Worm (Caenorhabditis elegans) whole organism, L3 larva: Measurements from ENCODE around the gene Y37A1B.7.
A peak's percentile ranks its signal among the peaks of the same experiment; 100 is the strongest.

Experiments used
- R02D3.7 ChIP-seq: fragments of 150-350 bp; optimal IDR thresholded peaks from 2 replicates; lab custom pipeline; 2014; ENCODE audit warnings: missing biosample characterization, missing genetic modification characterization
- ZK546.5 ChIP-seq: sonication (generic microtip); optimal IDR thresholded peaks from 2 replicates; lab custom pipeline; 2017; ENCODE audit warnings: missing biosample characterization, missing genetic modification characterization
- aly-2 ChIP-seq: fragments of 150-350 bp; optimal IDR thresholded peaks from 2 replicates; lab custom pipeline; 2014; ENCODE audit warnings: missing biosample characterization, missing genetic modification characterization
- ceh-16 ChIP-seq: sonication (generic microtip); optimal IDR thresholded peaks from 2 replicates; lab custom pipeline; 2017; ENCODE audit warnings: missing biosample characterization, missing genetic modification characterization
- egl-5 ChIP-seq: fragments of 150-350 bp; optimal IDR thresholded peaks from 2 replicates; lab custom pipeline; 2017; ENCODE audit warnings: missing biosample characterization, missing genetic modification reagents, missing genetic modification characterization, inconsistent platforms
- elt-2 ChIP-seq: sonication (generic microtip); optimal IDR thresholded peaks from 2 replicates; lab custom pipeline; 2016; ENCODE audit warnings: missing genetic modification reagents, mild to moderate bottlenecking, missing genetic modification characterization, missing compliant biosample characterization
- elt-3 ChIP-seq, 3 experiments: fragments of 150-350 bp in 1 of 3; sonication (generic microtip) in 2 of 3; optimal IDR thresholded peaks; 2 replicates in 2 of 3; 4 replicates in 1 of 3; lab custom pipeline; 2014 to 2017; ENCODE audit warnings: missing biosample characterization in 3 of 3, missing genetic modification characterization in 3 of 3
- fkh-10 ChIP-seq: sonication (generic microtip); optimal IDR thresholded peaks from 2 replicates; lab custom pipeline; 2017; ENCODE audit warnings: missing biosample characterization, missing genetic modification reagents, missing genetic modification characterization
- fkh-2 ChIP-seq: fragments of 150-350 bp; optimal IDR thresholded peaks from 2 replicates; lab custom pipeline; 2014; ENCODE audit warnings: missing biosample characterization, missing genetic modification reagents, missing genetic modification characterization
- lin-15B ChIP-seq: fragments of 150-350 bp; optimal IDR thresholded peaks from 2 replicates; lab custom pipeline; 2014; ENCODE audit warnings: missing biosample characterization, missing genetic modification characterization
- nfya-1 ChIP-seq: sonication (generic microtip); optimal IDR thresholded peaks from 2 replicates; lab custom pipeline; 2017; ENCODE audit warnings: missing genetic modification characterization, mild to moderate bottlenecking, missing compliant biosample characterization, antibody characterized with exemption, moderate library complexity; ENCODE audit not compliant: insufficient read depth
- nhr-11 ChIP-seq: fragments of 150-350 bp; optimal IDR thresholded peaks from 2 replicates; lab custom pipeline; 2014; ENCODE audit warnings: missing biosample characterization, missing genetic modification characterization
- nhr-43 ChIP-seq: sonication (generic microtip); optimal IDR thresholded peaks from 2 replicates; lab custom pipeline; 2016; ENCODE audit warnings: mild to moderate bottlenecking, missing genetic modification characterization, missing compliant biosample characterization; ENCODE audit not compliant: poor library complexity, severe bottlenecking
- nhr-77 ChIP-seq: fragments of 150-350 bp; optimal IDR thresholded peaks from 2 replicates; lab custom pipeline; 2014; ENCODE audit warnings: missing biosample characterization, missing genetic modification characterization
- pha-4 ChIP-seq: fragments of 150-350 bp; optimal IDR thresholded peaks from 2 replicates; lab custom pipeline; 2014; ENCODE audit warnings: missing biosample characterization, missing genetic modification reagents, missing genetic modification characterization
- unc-62 ChIP-seq: fragments of 150-350 bp; sonication (generic microtip); optimal IDR thresholded peaks from 4 replicates; lab custom pipeline; 2014; ENCODE audit warnings: missing biosample characterization, missing genetic modification reagents, missing genetic modification characterization
- zag-1 ChIP-seq: fragments of 150-350 bp; optimal IDR thresholded peaks from 2 replicates; lab custom pipeline; 2014; ENCODE audit warnings: missing biosample characterization, missing genetic modification characterization
- ztf-11 ChIP-seq: fragments of 150-350 bp; optimal IDR thresholded peaks from 2 replicates; lab custom pipeline; 2014; ENCODE audit warnings: missing biosample characterization, missing genetic modification characterization
- ztf-4 ChIP-seq: fragments of 150-350 bp; optimal IDR thresholded peaks from 2 replicates; lab custom pipeline; 2014; ENCODE audit warnings: missing biosample characterization, missing genetic modification characterization

The Y37A1B.7 gene

DNA sequence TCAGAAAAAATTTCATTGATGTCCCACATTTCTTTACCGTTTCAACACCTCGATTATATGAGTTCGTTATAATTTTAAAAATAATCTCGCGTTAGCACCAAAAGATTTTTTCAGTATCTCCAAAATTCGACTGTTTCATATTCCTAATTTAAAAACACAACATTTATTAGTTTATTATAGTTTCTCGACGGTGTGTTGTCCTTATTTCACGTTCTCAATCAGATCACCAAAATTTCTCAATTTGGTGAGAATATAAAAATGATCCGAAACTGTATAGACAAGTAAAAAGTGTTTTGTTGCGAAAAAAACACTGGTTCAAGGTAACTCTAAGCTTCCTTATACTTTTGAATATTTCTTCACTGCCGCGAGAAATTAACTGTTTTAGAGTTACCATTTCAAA is 34.9 kb downstream of the Y37A1B.7 start:
- TF ChIP-seq pha-4 (no peak), elt-2 (no peak), elt-3 (tag; optimal IDR thresholded peaks at IDR 0.05; lab: Kevin White, UChicago) (no peak), ZK546.5 (tag; lab: Kevin White, UChicago) (no peak), aly-2 (no peak), nhr-43 (tag; lab: Kevin White, UChicago) (no peak), egl-5 (tag; lab: Kevin White, UChicago) (no peak), nfya-1 (tag; lab: Kevin White, UChicago) (no peak), zag-1 (tag; lab: Kevin White, UChicago) (no peak), unc-62 (no peak), fkh-2 (tag; lab: Kevin White, UChicago) (no peak), nhr-77 (tag; lab: Kevin White, UChicago) (no peak), ztf-4 (tag; lab: Kevin White, UChicago) (no peak), lin-15B (no peak), R02D3.7 (tag; lab: Kevin White, UChicago) (no peak), ztf-11 (no peak), ceh-16 (no peak)

DNA sequence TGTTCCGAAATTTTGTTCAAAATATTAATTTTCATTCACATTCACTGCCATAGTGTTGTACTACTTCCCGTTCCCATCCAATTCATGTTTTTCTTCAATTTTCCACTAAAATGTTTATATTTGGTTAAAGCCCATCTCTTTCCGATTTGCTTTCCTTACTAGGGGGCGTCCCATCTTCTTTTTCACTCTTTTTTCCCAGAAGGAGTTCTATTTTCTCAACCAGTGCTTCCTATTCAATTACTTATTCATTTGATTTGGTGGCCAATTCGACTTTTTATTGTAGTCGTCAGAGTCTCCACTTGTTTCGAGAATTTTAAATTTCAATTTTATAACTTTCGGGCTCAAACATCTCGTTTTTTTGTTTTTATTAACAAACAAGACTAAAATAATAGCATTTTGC is 41.8 kb downstream of the Y37A1B.7 start:
- TF ChIP-seq nhr-11 (tag; lab: Kevin White, UChicago) (no peak), fkh-10 (peak; percentile 55)
